Worm (Caenorhabditis elegans) whole organism, midembryonic: ENCODE measurements around the gene cyp-33C11.

Experiments
- cog-1 ChIP-seq: sonication (generic microtip); optimal IDR thresholded peaks from 2 replicates; lab custom pipeline; 2016; ENCODE audit warnings: missing genetic modification characterization, missing compliant biosample characterization
- flt-1 ChIP-seq: fragments of 200-800 bp; sonication (Bioruptor generic); IDR thresholded peaks from 2 replicates; pipeline ENCODE4 v1.3.6; 2022; ENCODE audit warnings: missing genetic modification characterization, missing compliant biosample characterization
- tab-1 ChIP-seq: fragments of 200-800 bp; sonication (Bioruptor generic); IDR thresholded peaks from 2 replicates; pipeline ENCODE4 v1.3.6; 2022; ENCODE audit warnings: missing genetic modification characterization, missing compliant biosample characterization
- ztf-23 ChIP-seq: fragments of 200-800 bp; sonication (Bioruptor generic); IDR thresholded peaks from 2 replicates; pipeline ENCODE4 v1.3.6; 2022; ENCODE audit warnings: missing genetic modification reagents, missing genetic modification characterization, missing compliant biosample characterization

DNA sequence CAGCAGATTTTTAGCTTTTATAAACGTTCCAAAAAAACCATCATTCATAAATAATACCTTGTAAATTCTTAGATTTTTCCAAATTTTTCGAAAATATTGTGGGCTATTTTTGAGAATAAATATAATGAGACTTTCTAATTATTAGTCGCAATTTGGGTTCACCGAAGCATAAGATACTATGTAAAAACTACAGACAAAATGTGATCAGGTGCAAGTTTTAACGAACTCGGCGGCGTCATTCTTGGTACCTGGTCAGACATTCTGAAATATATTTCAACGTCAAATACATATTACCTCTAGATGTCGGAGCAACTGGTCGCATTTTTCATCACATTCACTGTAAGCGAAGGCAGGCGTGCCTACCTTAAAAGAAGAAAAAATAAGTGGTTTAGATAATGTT is 30.8 kb downstream of the cyp-33C11 start, which contains the start of gene srx-23:
- TF ChIP-seq cog-1 (no peak), ztf-23 (no peak), tab-1 (no peak), flt-1 (GFP tag; lab: Robert Waterston, UW) (no peak)
